Worm (Caenorhabditis elegans): ENCODE results near the gene tag-191.

The tag-191 gene

ce11 chrV:14536274-14536673, at the start of gene tag-191:
Gene tag-191 (minus strand): TSS chrV:14536374.
- TF ChIP-seq mdl-1 (tag; optimal IDR thresholded peaks at IDR 0.05) (no peak), mab-5 (tag; optimal IDR thresholded peaks at IDR 0.05) (no peak), ztf-1 (GFP tag; conservative IDR thresholded peaks at IDR 0.05) (no peak), sma-9 (GFP tag; optimal IDR thresholded peaks at IDR 0.05) (no peak), sma-9 (tag; optimal IDR thresholded peaks at IDR 0.05) (no peak), nhr-77 (tag; optimal IDR thresholded peaks at IDR 0.05) (no peak), mbf-1 (tag; optimal IDR thresholded peaks at IDR 0.05) (no peak), Y55F3AM.14 (GFP tag; optimal IDR thresholded peaks at IDR 0.05) (no peak), ceh-16 (tag; optimal IDR thresholded peaks at IDR 0.05) (no peak), elt-3 (tag; optimal IDR thresholded peaks at IDR 0.05) (no peak), peb-1 (tag; optimal IDR thresholded peaks at IDR 0.05) (no peak), dmd-4 (tag; optimal IDR thresholded peaks at IDR 0.05) (no peak), ZK546.5 (tag; optimal IDR thresholded peaks at IDR 0.05) (no peak), F13H6.1 (tag; optimal IDR thresholded peaks at IDR 0.05) (no peak)

- TF ChIP-seq blmp-1 (tag; optimal IDR thresholded peaks at IDR 0.05; ENCODE audit: insufficient read depth) (no peak), nhr-6 (tag; optimal IDR thresholded peaks at IDR 0.05) (no peak), aly-2 (tag; optimal IDR thresholded peaks at IDR 0.05) (no peak), nhr-10 (tag; optimal IDR thresholded peaks at IDR 0.05) (no peak), ztf-4 (tag; optimal IDR thresholded peaks at IDR 0.05) (no peak), ceh-16 (tag; optimal IDR thresholded peaks at IDR 0.05) (no peak), egl-27 (tag; optimal IDR thresholded peaks at IDR 0.05) (no peak), F13H6.1 (tag; optimal IDR thresholded peaks at IDR 0.05) (no peak), alr-1 (tag; optimal IDR thresholded peaks at IDR 0.05) (no peak), lin-13 (GFP tag; optimal IDR thresholded peaks at IDR 0.05) (no peak), mbf-1 (tag; optimal IDR thresholded peaks at IDR 0.05) (no peak), lin-11 (tag; optimal IDR thresholded peaks at IDR 0.05) (no peak), nhr-23 (tag; optimal IDR thresholded peaks at IDR 0.05) (no peak), skn-1 (tag; optimal IDR thresholded peaks at IDR 0.05) (no peak), nhr-12 (tag; optimal IDR thresholded peaks at IDR 0.05) (no peak)
Observed at ce11 chrV:14585351-14585750, 49.2 kb upstream of the tag-191 start, which contains the start of gene Y40H4A.2. Gene Y40H4A.2 (minus strand): TSS chrV:14585451.

- TF ChIP-seq R02D3.7 (tag; optimal IDR thresholded peaks at IDR 0.05) = no peak
- TF ChIP-seq nhr-11 (tag; optimal IDR thresholded peaks at IDR 0.05) = no peak
- peak; percentile 45 for TF ChIP-seq unc-55 (GFP tag; optimal IDR thresholded peaks at IDR 0.05)
- no peak for TF ChIP-seq ZK546.5 (tag; optimal IDR thresholded peaks at IDR 0.05)
Observed at ce11 chrV:14579619-14580018, 43.4 kb upstream of the tag-191 start, which contains the start of gene gar-3. Gene gar-3 (minus strand): TSS chrV:14579719.

- TF ChIP-seq mdl-1 (tag; optimal IDR thresholded peaks at IDR 0.05) (no peak), F13H6.1 (tag; optimal IDR thresholded peaks at IDR 0.05) (peak; percentile 44), alr-1 (tag; optimal IDR thresholded peaks at IDR 0.05) (no peak), aly-2 (tag; optimal IDR thresholded peaks at IDR 0.05) (no peak), lsy-2 (tag; optimal IDR thresholded peaks at IDR 0.05) (peak in 1 of 2 experiments; percentile 8), nhr-25 (tag; optimal IDR thresholded peaks at IDR 0.05) (no peak)
Observed at ce11 chrV:14576745-14577373, 40.7 kb upstream of the tag-191 start.

DNA sequence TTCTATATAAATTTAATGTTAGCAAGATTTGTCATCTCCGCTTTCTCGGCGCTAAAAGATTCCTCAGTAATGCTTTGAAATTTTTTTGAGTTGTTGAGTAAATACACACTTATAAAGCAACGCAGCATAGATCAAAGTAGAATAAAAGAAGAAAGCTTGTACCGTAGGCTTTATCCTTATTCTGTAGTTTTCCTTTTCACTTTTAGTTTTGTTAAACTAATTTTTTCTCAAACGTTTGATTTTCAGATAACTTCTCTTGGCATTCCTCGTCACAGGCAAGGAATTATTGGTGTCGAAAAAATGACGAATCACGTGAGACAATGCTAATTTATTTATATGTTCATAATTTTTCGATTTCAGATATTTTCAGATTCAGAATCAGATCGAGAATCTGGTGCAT, 26.4 kb upstream of the tag-191 start, which contains the start of gene C53A5.11:
C53A5.11 (plus strand) TSS at position 301 of the 400 bp plus-strand sequence.
- TF ChIP-seq ceh-82 (tag; optimal IDR thresholded peaks at IDR 0.05) (no peak), nhr-77 (tag; optimal IDR thresholded peaks at IDR 0.05) (no peak), sma-9 (GFP tag; optimal IDR thresholded peaks at IDR 0.05) (no peak), sma-9 (tag; optimal IDR thresholded peaks at IDR 0.05) (no peak), ama-1 (optimal IDR thresholded peaks at IDR 0.05) (no peak), nhr-237 (tag; optimal IDR thresholded peaks at IDR 0.05) (no peak), nhr-23 (tag; optimal IDR thresholded peaks at IDR 0.05) (no peak), egl-27 (tag; optimal IDR thresholded peaks at IDR 0.05) (no peak), nhr-6 (tag; optimal IDR thresholded peaks at IDR 0.05) (no peak)

Measured in whole organism, L2 larva.